Worm (Caenorhabditis elegans): ENCODE measurements around the gene C01G10.9.

DNA sequence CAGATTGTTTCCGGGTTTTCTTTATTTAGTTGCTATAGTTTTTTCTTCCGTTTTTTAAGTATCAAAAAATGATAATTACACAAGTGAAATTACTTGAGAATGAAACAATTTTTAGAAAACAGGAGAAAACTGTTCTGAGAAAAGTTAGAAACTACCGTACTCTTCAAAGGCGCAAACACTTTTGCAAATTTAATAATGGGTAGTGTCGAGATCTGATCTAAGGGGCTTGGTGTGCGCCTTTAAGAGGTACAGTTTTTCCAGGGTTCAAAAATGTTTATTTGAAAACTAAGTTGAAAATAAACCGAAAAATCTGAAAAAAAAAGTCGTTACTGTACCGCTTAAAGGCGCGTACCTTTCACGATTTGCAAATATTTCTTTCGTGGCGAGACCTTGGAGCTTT lies 21.7 kb upstream of the C01G10.9 start:
- TF ChIP-seq pag-3 (tag; optimal IDR thresholded peaks at IDR 0.05; ENCODE audit: borderline replicate concordance) (no peak), hlh-30 (tag; optimal IDR thresholded peaks at IDR 0.05; ENCODE audit: insufficient read depth) (no peak)

Data from whole organism, late embryonic.